Worm (Caenorhabditis elegans): ENCODE measurements around the gene F09G8.5.

- TF ChIP-seq ztf-11 (tag; optimal IDR thresholded peaks at IDR 0.05) (no peak), lsy-2 (tag; optimal IDR thresholded peaks at IDR 0.05) (no peak), ama-1 (optimal IDR thresholded peaks at IDR 0.05) (no peak), ZK546.5 (tag; optimal IDR thresholded peaks at IDR 0.05) (no peak), alr-1 (tag; optimal IDR thresholded peaks at IDR 0.05) (no peak)
Observed at ce11 chrIII:8239325-8239724, 15.4 kb upstream of the F09G8.5 start, which contains the start of gene tsp-1.

Data from whole organism, L2 larva.